Worm (Caenorhabditis elegans) whole organism, L1 larva: ENCODE results near the gene wht-5.

Experiments used
- ama-1 ChIP-seq: fragments of 150-350 bp; optimal IDR thresholded peaks from 2 replicates; lab custom pipeline; 2014
- efl-3 ChIP-seq: fragments of 200-800 bp; sonication (Bioruptor generic); optimal IDR thresholded peaks from 2 replicates; lab custom pipeline; 2018; ENCODE audit warnings: mild to moderate bottlenecking, missing genetic modification characterization, missing compliant biosample characterization
- irx-1 ChIP-seq: sonication (generic microtip); optimal IDR thresholded peaks from 2 replicates; lab custom pipeline; 2016; ENCODE audit warnings: missing genetic modification characterization, missing compliant biosample characterization
- lin-15B ChIP-seq: fragments of 150-350 bp; sonication (generic microtip); optimal IDR thresholded peaks from 3 replicates; lab custom pipeline; 2014; ENCODE audit warnings: missing biosample characterization, missing genetic modification characterization
- mdl-1 ChIP-seq, 2 experiments: fragments of 150-350 bp; optimal IDR thresholded peaks; 2 replicates each; lab custom pipeline; 2014 to 2017; ENCODE audit warnings: missing biosample characterization in 2 of 2, missing genetic modification characterization in 2 of 2, inconsistent platforms in 1 of 2
- sox-4 ChIP-seq: sonication (generic microtip); optimal IDR thresholded peaks from 2 replicates; lab custom pipeline; 2016; ENCODE audit warnings: missing genetic modification characterization, missing compliant biosample characterization

DNA sequence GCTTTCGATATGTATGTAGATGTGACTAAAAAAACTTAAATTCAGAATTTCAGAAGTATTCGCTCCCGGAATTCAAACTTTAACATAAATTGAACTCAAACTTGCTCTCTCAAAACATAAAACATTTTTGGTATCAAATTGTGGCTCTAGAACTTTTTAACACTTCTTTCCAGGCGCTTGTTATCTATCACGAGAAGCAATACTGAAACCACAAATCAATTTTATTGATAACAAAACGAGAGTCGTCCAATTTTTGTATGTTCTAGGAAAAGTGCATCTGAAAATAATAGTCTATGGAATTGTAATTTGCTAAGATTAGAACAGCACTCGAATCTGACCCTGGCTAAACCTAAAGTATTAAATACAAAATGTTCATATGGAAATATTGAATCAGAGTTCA, 41.5 kb downstream of the wht-5 start:
- TF ChIP-seq sox-4 (tag; lab: Kevin White, UChicago) (no peak), ama-1 (lab: Kevin White, UChicago) (no peak), irx-1 (no peak), lin-15B (no peak), mdl-1 (tag; optimal IDR thresholded peaks at IDR 0.05; lab: Kevin White, UChicago) (no peak), efl-3 (GFP tag; lab: Kevin White, UChicago) (no peak)
